Fruit fly (Drosophila melanogaster) whole organism, embryonic: Measurements from ENCODE around the gene Rrp1.

Source experiments
- Adf1 ChIP-seq: fragments of 200-800 bp; sonication (Bioruptor generic); IDR thresholded peaks from 2 replicates; pipeline ENCODE4 v1.3.6; 2022; ENCODE audit warnings: missing biosample characterization, missing genetic modification characterization
- CG10565 ChIP-seq: fragments of 200-800 bp; sonication (Bioruptor generic); optimal IDR thresholded peaks from 3 replicates; lab custom pipeline; 2016; ENCODE audit warnings: missing biosample characterization, mild to moderate bottlenecking, missing genetic modification characterization
- CG11085 ChIP-seq: fragments of 200-800 bp; sonication (Bioruptor generic); IDR thresholded peaks from 2 replicates; pipeline ENCODE4 v1.3.6; 2022; ENCODE audit warnings: missing biosample characterization, missing genetic modification characterization
- CG12299 ChIP-seq: fragments of 200-800 bp; sonication (Bioruptor generic); optimal IDR thresholded peaks from 2 replicates; lab custom pipeline; 2018; ENCODE audit warnings: missing biosample characterization, mild to moderate bottlenecking, missing genetic modification characterization
- CG15269 ChIP-seq: fragments of 200-800 bp; sonication (Bioruptor generic); optimal IDR thresholded peaks from 2 replicates; lab custom pipeline; 2018; ENCODE audit warnings: missing biosample characterization, mild to moderate bottlenecking, missing genetic modification characterization, moderate library complexity
- CG15696 ChIP-seq: fragments of 200-800 bp; sonication (Bioruptor generic); optimal IDR thresholded peaks from 2 replicates; lab custom pipeline; 2019; ENCODE audit warnings: missing biosample characterization, mild to moderate bottlenecking, missing genetic modification characterization, moderate library complexity
- CG2120 ChIP-seq: fragments of 200-800 bp; sonication (Bioruptor generic); optimal IDR thresholded peaks from 3 replicates; lab custom pipeline; 2016; ENCODE audit warnings: missing biosample characterization, missing genetic modification characterization
- CG30020 ChIP-seq: fragments of 200-800 bp; optimal IDR thresholded peaks from 2 replicates; lab custom pipeline; 2019; ENCODE audit warnings: missing biosample characterization, mild to moderate bottlenecking, missing genetic modification characterization, moderate library complexity
- CG30403 ChIP-seq: fragments of 200-800 bp; sonication (Bioruptor generic); optimal IDR thresholded peaks from 3 replicates; lab custom pipeline; 2016; ENCODE audit warnings: missing biosample characterization, missing genetic modification characterization
- CG32767 ChIP-seq: fragments of 200-800 bp; sonication (Bioruptor generic); IDR thresholded peaks from 2 replicates; pipeline ENCODE4 v1.3.6; 2022; ENCODE audit warnings: missing biosample characterization, missing genetic modification characterization
- CG33213 ChIP-seq: fragments of 200-800 bp; sonication (Bioruptor generic); optimal IDR thresholded peaks from 3 replicates; lab custom pipeline; 2016; ENCODE audit warnings: missing biosample characterization, missing genetic modification characterization
- CG33557 ChIP-seq: fragments of 200-800 bp; sonication (Bioruptor generic); optimal IDR thresholded peaks from 2 replicates; lab custom pipeline; 2019; ENCODE audit warnings: missing biosample characterization, mild to moderate bottlenecking, missing genetic modification characterization, moderate library complexity
- CG43689 ChIP-seq: fragments of 200-800 bp; sonication (Bioruptor generic); IDR thresholded peaks from 2 replicates; pipeline ENCODE4 v1.3.6; 2022; ENCODE audit warnings: missing biosample characterization, missing genetic modification characterization
- CG5245 ChIP-seq: fragments of 200-800 bp; sonication (Bioruptor generic); optimal IDR thresholded peaks from 3 replicates; lab custom pipeline; 2016; ENCODE audit warnings: missing biosample characterization, missing genetic modification characterization
- CG6689 ChIP-seq: fragments of 200-800 bp; sonication (Bioruptor generic); IDR thresholded peaks from 2 replicates; pipeline ENCODE4 v1.3.6; 2022; ENCODE audit warnings: missing biosample characterization, missing genetic modification characterization
- CG7928 ChIP-seq: fragments of 200-800 bp; sonication (Bioruptor generic); optimal IDR thresholded peaks from 2 replicates; lab custom pipeline; 2017; ENCODE audit warnings: missing biosample characterization, mild to moderate bottlenecking, missing genetic modification characterization
- CG7963 ChIP-seq: fragments of 200-800 bp; sonication (Bioruptor generic); IDR thresholded peaks from 3 replicates; pipeline ENCODE4 v1.3.6; 2022; ENCODE audit warnings: missing biosample characterization, missing genetic modification characterization; ENCODE audit not compliant: partially characterized antibody
- CG8765 ChIP-seq: fragments of 200-800 bp; sonication (Bioruptor generic); IDR thresholded peaks from 2 replicates; pipeline ENCODE4 v1.3.6; 2022; ENCODE audit warnings: missing biosample characterization, missing genetic modification characterization
- CG9797 ChIP-seq: fragments of 200-800 bp; sonication (Bioruptor generic); optimal IDR thresholded peaks from 3 replicates; lab custom pipeline; 2018; ENCODE audit warnings: missing biosample characterization, mild to moderate bottlenecking, missing genetic modification characterization
- CG9817 ChIP-seq: fragments of 200-800 bp; sonication (Bioruptor generic); optimal IDR thresholded peaks from 2 replicates; lab custom pipeline; 2018; ENCODE audit warnings: missing biosample characterization, mild to moderate bottlenecking, missing genetic modification characterization, moderate library complexity
- D ChIP-seq, 2 experiments: fragments of 200-800 bp in 1 of 2; fragments of >200 bp in 1 of 2; sonication (Bioruptor generic) in 1 of 2; optimal IDR thresholded peaks; 2 replicates in 1 of 2; 3 replicates in 1 of 2; lab custom pipeline; 2017; ENCODE audit warnings: mild to moderate bottlenecking in 1 of 2, missing biosample characterization in 1 of 2, missing genetic modification characterization in 1 of 2, missing genetic modification reagents in 1 of 2
- Dbx ChIP-seq: fragments of 200-800 bp; sonication (Bioruptor generic); IDR thresholded peaks from 3 replicates; pipeline ENCODE4 v1.3.6; 2022; ENCODE audit warnings: missing biosample characterization, missing genetic modification characterization
- Dp ChIP-seq: fragments of 200-800 bp; sonication (Bioruptor generic); optimal IDR thresholded peaks from 2 replicates; lab custom pipeline; 2018; ENCODE audit warnings: missing biosample characterization, mild to moderate bottlenecking, missing genetic modification characterization, moderate library complexity
- Ets65A ChIP-seq: fragments of 200-800 bp; sonication (Bioruptor generic); peaks from one replicate; lab custom pipeline; 2016; ENCODE audit warnings: missing biosample characterization, missing genetic modification characterization
- Fer2 ChIP-seq: fragments of 200-800 bp; sonication (Bioruptor generic); optimal IDR thresholded peaks from 2 replicates; lab custom pipeline; 2018; ENCODE audit warnings: missing biosample characterization, mild to moderate bottlenecking, missing genetic modification characterization, moderate library complexity
- GATAe ChIP-seq: fragments of 200-800 bp; sonication (Bioruptor generic); conservative IDR thresholded peaks from 2 replicates; pipeline ENCODE4 v1.3.6; 2022; ENCODE audit warnings: missing biosample characterization, missing genetic modification characterization
- Hmr ChIP-seq: fragments of 200-800 bp; sonication (Bioruptor generic); optimal IDR thresholded peaks from 3 replicates; lab custom pipeline; 2017; ENCODE audit warnings: mild to moderate bottlenecking, missing biosample characterization, missing genetic modification reagents, missing genetic modification characterization
- Lhr ChIP-seq: fragments of 200-800 bp; sonication (Bioruptor generic); optimal IDR thresholded peaks from 3 replicates; lab custom pipeline; 2017; ENCODE audit warnings: mild to moderate bottlenecking, missing biosample characterization, missing genetic modification reagents, missing genetic modification characterization
- Med ChIP-seq: fragments of 200-800 bp; sonication (Bioruptor generic); peaks from one replicate; lab custom pipeline; 2016; ENCODE audit warnings: missing biosample characterization, missing genetic modification characterization, mild to moderate bottlenecking, inconsistent platforms, moderate library complexity
- NK7.1 ChIP-seq: fragments of 200-800 bp; sonication (Bioruptor generic); optimal IDR thresholded peaks from 3 replicates; lab custom pipeline; 2016; ENCODE audit warnings: missing biosample characterization, missing genetic modification characterization
- Poxn ChIP-seq: fragments of 200-800 bp; sonication (Bioruptor generic); IDR thresholded peaks from 2 replicates; pipeline ENCODE4 v1.3.6; 2022; ENCODE audit warnings: missing biosample characterization, missing genetic modification characterization
- Rfx ChIP-seq: fragments of 200-800 bp; sonication (Bioruptor generic); IDR thresholded peaks from 2 replicates; pipeline ENCODE4 v1.3.6; 2022; ENCODE audit warnings: missing biosample characterization, missing genetic modification characterization
- Spps ChIP-seq: fragments of 200-800 bp; sonication (Bioruptor generic); optimal IDR thresholded peaks from 2 replicates; lab custom pipeline; 2018; ENCODE audit warnings: missing biosample characterization, mild to moderate bottlenecking, missing genetic modification characterization
- YL-1 ChIP-seq: fragments of 200-800 bp; sonication (Bioruptor generic); optimal IDR thresholded peaks from 3 replicates; lab custom pipeline; 2017; ENCODE audit warnings: missing biosample characterization, mild to moderate bottlenecking, missing genetic modification characterization
- az2 ChIP-seq: fragments of 200-800 bp; sonication (Bioruptor generic); optimal IDR thresholded peaks from 3 replicates; lab custom pipeline; 2016; ENCODE audit warnings: missing biosample characterization, missing genetic modification characterization
- crc ChIP-seq: fragments of 200-800 bp; sonication (Bioruptor generic); optimal IDR thresholded peaks from 2 replicates; lab custom pipeline; 2016; ENCODE audit warnings: missing biosample characterization, missing genetic modification characterization
- dan ChIP-seq: fragments of 200-800 bp; sonication (Bioruptor generic); IDR thresholded peaks from 2 replicates; pipeline ENCODE4 v1.3.6; 2022; ENCODE audit warnings: missing biosample characterization, missing genetic modification characterization
- dimm ChIP-seq: fragments of 200-800 bp; sonication (Bioruptor generic); IDR thresholded peaks from 2 replicates; pipeline ENCODE4 v1.3.6; 2022; ENCODE audit warnings: missing biosample characterization, missing genetic modification characterization
- dm ChIP-seq: fragments of 200-800 bp; sonication (Bioruptor generic); optimal IDR thresholded peaks from 3 replicates; lab custom pipeline; 2016; ENCODE audit warnings: missing biosample characterization, missing genetic modification characterization
- dysf ChIP-seq: fragments of 200-800 bp; sonication (Bioruptor generic); IDR thresholded peaks from 3 replicates; pipeline ENCODE4 v1.3.6; 2022; ENCODE audit warnings: missing biosample characterization, missing genetic modification characterization
- esg ChIP-seq: fragments of 200-800 bp; sonication (Bioruptor generic); conservative IDR thresholded peaks from 2 replicates; pipeline ENCODE4 v1.3.6; 2022; ENCODE audit warnings: missing biosample characterization, missing genetic modification characterization
- gcm ChIP-seq: fragments of 200-800 bp; sonication (Bioruptor generic); optimal IDR thresholded peaks from 2 replicates; lab custom pipeline; 2019; ENCODE audit warnings: missing biosample characterization, mild to moderate bottlenecking, missing genetic modification characterization, moderate library complexity
- lab ChIP-seq: fragments of 200-800 bp; sonication (Bioruptor generic); optimal IDR thresholded peaks from 3 replicates; lab custom pipeline; 2017; ENCODE audit warnings: missing biosample characterization, missing genetic modification characterization, mild to moderate bottlenecking, moderate library complexity, missing genetic modification reagents
- mld ChIP-seq: fragments of 200-800 bp; sonication (Bioruptor generic); IDR thresholded peaks from 3 replicates; pipeline ENCODE4 v1.3.6; 2022; ENCODE audit warnings: missing biosample characterization, missing genetic modification characterization; ENCODE audit not compliant: partially characterized antibody
- nom ChIP-seq: fragments of 200-800 bp; sonication (Bioruptor generic); optimal IDR thresholded peaks from 2 replicates; lab custom pipeline; 2017; ENCODE audit warnings: missing biosample characterization, missing genetic modification characterization, mild to moderate bottlenecking, moderate library complexity, missing genetic modification reagents
- org-1 ChIP-seq: fragments of 200-800 bp; sonication (Bioruptor generic); optimal IDR thresholded peaks from 2 replicates; lab custom pipeline; 2017; ENCODE audit warnings: missing biosample characterization, missing genetic modification characterization
- peb ChIP-seq: fragments of 200-800 bp; sonication (Bioruptor generic); IDR thresholded peaks from 2 replicates; pipeline ENCODE4 v1.3.6; 2022; ENCODE audit warnings: missing biosample characterization, missing genetic modification characterization
- pnt ChIP-seq: fragments of 200-800 bp; sonication (Bioruptor generic); optimal IDR thresholded peaks from 3 replicates; lab custom pipeline; 2016; ENCODE audit warnings: missing biosample characterization, missing genetic modification characterization
- sc ChIP-seq, 3 experiments: fragments of >200 bp in 2 of 3; fragments of 200-800 bp in 1 of 3; sonication (Bioruptor generic) in 1 of 3; optimal IDR thresholded peaks; 2 replicates in 2 of 3; 3 replicates in 1 of 3; lab custom pipeline; 2017; ENCODE audit warnings: mild to moderate bottlenecking in 1 of 3, missing biosample characterization in 1 of 3, missing genetic modification characterization in 1 of 3, missing genetic modification reagents in 1 of 3
- toy ChIP-seq: fragments of 200-800 bp; sonication (Bioruptor generic); IDR thresholded peaks from 2 replicates; pipeline ENCODE4 v1.3.6; 2022; ENCODE audit warnings: missing biosample characterization, missing genetic modification characterization
- zen ChIP-seq: fragments of 200-800 bp; sonication (Bioruptor generic); optimal IDR thresholded peaks from 3 replicates; lab custom pipeline; 2018; ENCODE audit warnings: missing biosample characterization, mild to moderate bottlenecking, missing genetic modification characterization, moderate library complexity
- zfh2 ChIP-seq: fragments of 200-800 bp; sonication (Bioruptor generic); optimal IDR thresholded peaks from 2 replicates; lab custom pipeline; 2016; ENCODE audit warnings: missing biosample characterization, missing genetic modification characterization

Gene Rrp1

dm6 chr2L:2944509-2944908 lies 27.8 kb downstream of the Rrp1 start (continued):
- TF ChIP-seq GATAe (GFP tag; lab: Robert Waterston, UW) = no peak
- no peak for TF ChIP-seq zen (tag; lab: Kevin White, UChicago)
- no peak for TF ChIP-seq CG10565 (GFP tag; lab: Kevin White, UChicago)
- TF ChIP-seq CG12299 (tag; lab: Kevin White, UChicago) = no peak
- peak; percentile 9; the same call in 1 of the 3 replicates for TF ChIP-seq Dbx (GFP tag; lab: Robert Waterston, UW)
- no peak for TF ChIP-seq Poxn (GFP tag; lab: Robert Waterston, UW)
- TF ChIP-seq mld (GFP tag; lab: Robert Waterston, UW) = no peak
- TF ChIP-seq az2 = no peak
- 0 out of 2 replicates have a peak, but pooled peaks have one; percentile 18 for TF ChIP-seq Rfx (GFP tag; lab: Robert Waterston, UW)
- TF ChIP-seq YL-1 (GFP tag; lab: Kevin White, UChicago) = no peak
- no peak for TF ChIP-seq nom
- no peak for TF ChIP-seq peb (GFP tag; lab: Robert Waterston, UW)
- no peak for TF ChIP-seq gcm (GFP tag; lab: Kevin White, UChicago)
- TF ChIP-seq sc (optimal IDR thresholded peaks at IDR 0.05; lab: Kevin White, UChicago) = no peak
- no peak for TF ChIP-seq sc (GFP tag; optimal IDR thresholded peaks at IDR 0.05; lab: Kevin White, UChicago)
- no peak for TF ChIP-seq CG15269 (tag; lab: Kevin White, UChicago)
- no peak for TF ChIP-seq Ets65A
- TF ChIP-seq CG8765 (GFP tag; lab: Robert Waterston, UW) = no peak
- TF ChIP-seq CG7928 = no peak
- TF ChIP-seq CG9797 (GFP tag; lab: Kevin White, UChicago) = no peak
- TF ChIP-seq dm (GFP tag; lab: Kevin White, UChicago) = no peak
- no peak for TF ChIP-seq CG30403 (GFP tag; lab: Kevin White, UChicago)
- no peak for TF ChIP-seq CG43689 (GFP tag; lab: Robert Waterston, UW)
- TF ChIP-seq crc = no peak
- TF ChIP-seq CG30020 (tag; lab: Kevin White, UChicago) = no peak
- no peak for TF ChIP-seq CG33213 (GFP tag; lab: Kevin White, UChicago)
- TF ChIP-seq pnt (GFP tag; lab: Kevin White, UChicago) = no peak
- peak; percentile 46; the same call in 2 of the 3 replicates for TF ChIP-seq dysf
- no peak for TF ChIP-seq Adf1 (GFP tag; lab: Robert Waterston, UW)
- TF ChIP-seq CG6689 (GFP tag; lab: Robert Waterston, UW) = 0 out of 2 replicates have a peak, but pooled peaks have one; percentile 8
- no peak for TF ChIP-seq Dp (GFP tag; lab: Kevin White, UChicago)
- TF ChIP-seq CG7963 (GFP tag; lab: Robert Waterston, UW) = no peak
- no peak for TF ChIP-seq D (optimal IDR thresholded peaks at IDR 0.05; lab: Kevin White, UChicago)
- no peak for TF ChIP-seq D (GFP tag; optimal IDR thresholded peaks at IDR 0.05; lab: Kevin White, UChicago)
- no peak for TF ChIP-seq zfh2 (GFP tag; lab: Kevin White, UChicago)
- TF ChIP-seq Lhr = no peak
- no peak for TF ChIP-seq dimm
- TF ChIP-seq CG32767 (GFP tag; lab: Robert Waterston, UW) = no peak
- TF ChIP-seq Fer2 = no peak
- no peak for TF ChIP-seq CG15696 (tag; lab: Kevin White, UChicago)
- no peak for TF ChIP-seq toy (GFP tag; lab: Robert Waterston, UW)
- no peak for TF ChIP-seq CG11085
- TF ChIP-seq dan (GFP tag; lab: Robert Waterston, UW) = no peak
- TF ChIP-seq, all 482 proteins: peak for 41

- TF ChIP-seq lab (GFP tag; lab: Kevin White, UChicago) = peak; percentile 30
- no peak for TF ChIP-seq CG33557 (GFP tag; lab: Kevin White, UChicago)
- peak; percentile 82 for TF ChIP-seq Med
- TF ChIP-seq CG2120 (GFP tag; lab: Kevin White, UChicago) = peak; percentile 31
- TF ChIP-seq esg = no peak
- peak; percentile 19 for TF ChIP-seq Hmr (GFP tag; lab: Kevin White, UChicago)
- no peak for TF ChIP-seq NK7.1
- no peak for TF ChIP-seq CG9817 (tag; lab: Kevin White, UChicago)
- TF ChIP-seq org-1 (GFP tag; lab: Kevin White, UChicago) = no peak
- no peak for TF ChIP-seq CG5245 (GFP tag; lab: Kevin White, UChicago)
- no peak for TF ChIP-seq gcm (GFP tag; lab: Kevin White, UChicago)
- TF ChIP-seq Spps = no peak
Measured at dm6 chr2L:2942639-2943038, 29.7 kb downstream of the Rrp1 start.
